Fruit fly (Drosophila melanogaster): Measurements from ENCODE around the gene CG14204.
A peak's percentile ranks its signal among the peaks of the same experiment; 100 is the strongest.

Gene CG14204

dm6 chrX:19565714-19566316, 17.6 kb upstream of the CG14204 start, which contains the start of the genes Grip84 and car (continued):
- TF ChIP-seq CG15514 (GFP tag; optimal IDR thresholded peaks at IDR 0.05) = no peak
- TF ChIP-seq Atf3 (GFP tag; optimal IDR thresholded peaks at IDR 0.05) = peak; percentile 6
- TF ChIP-seq Fer1 (GFP tag; optimal IDR thresholded peaks at IDR 0.05) = no peak
- TF ChIP-seq CG9817 (tag; optimal IDR thresholded peaks at IDR 0.05) = peak; percentile 84
- TF ChIP-seq Trl (optimal IDR thresholded peaks at IDR 0.05) = no peak
- TF ChIP-seq Trl (GFP tag; optimal IDR thresholded peaks at IDR 0.05) = peak; percentile 66
- TF ChIP-seq Taf1 (GFP tag; IDR thresholded peaks at IDR 0.05) = peak; percentile 44; the same call in 1 of the 2 replicates
- no peak for TF ChIP-seq jing (GFP tag; optimal IDR thresholded peaks at IDR 0.05)
- no peak for TF ChIP-seq CG4282 (GFP tag; optimal IDR thresholded peaks at IDR 0.05)
- TF ChIP-seq CG6854 (GFP tag; optimal IDR thresholded peaks at IDR 0.05) = no peak
- no peak for TF ChIP-seq hkb (optimal IDR thresholded peaks at IDR 0.05)
- peak; percentile 60; the same call in 1 of the 2 replicates for TF ChIP-seq hkb (GFP tag; IDR thresholded peaks at IDR 0.05)
- TF ChIP-seq exex (tag; optimal IDR thresholded peaks at IDR 0.05) = no peak
- no peak for TF ChIP-seq ab (GFP tag; optimal IDR thresholded peaks at IDR 0.05)
- TF ChIP-seq CG11696 (GFP tag; IDR thresholded peaks at IDR 0.05) = no peak
- peak; percentile 6 for TF ChIP-seq Nf-YB (GFP tag; optimal IDR thresholded peaks at IDR 0.05)
- peak; percentile 80 for TF ChIP-seq CG2120 (GFP tag; optimal IDR thresholded peaks at IDR 0.05)
- TF ChIP-seq croc (GFP tag; conservative IDR thresholded peaks at IDR 0.05) = peak; percentile 58; the same call in 2 of the 3 replicates
- peak; percentile 66 for TF ChIP-seq al (GFP tag; IDR thresholded peaks at IDR 0.05)
- peak in 1 of 2 experiments; percentile 24 for TF ChIP-seq Dfd (GFP tag; optimal IDR thresholded peaks at IDR 0.05)
- peak; percentile 51 for TF ChIP-seq gcm (GFP tag; optimal IDR thresholded peaks at IDR 0.05)
- TF ChIP-seq Rfx (GFP tag; IDR thresholded peaks at IDR 0.05) = peak; percentile 72
- peak; percentile 43 for TF ChIP-seq CG33557 (GFP tag; optimal IDR thresholded peaks at IDR 0.05)
- TF ChIP-seq phol (tag; optimal IDR thresholded peaks at IDR 0.05) = peak; percentile 83
- peak; percentile 49 for TF ChIP-seq Ets97D (GFP tag; optimal IDR thresholded peaks at IDR 0.05)
- peak; percentile 74 for TF ChIP-seq CG6272 (GFP tag; IDR thresholded peaks at IDR 0.05)
- no peak for TF ChIP-seq oc (tag; optimal IDR thresholded peaks at IDR 0.05)
- no peak for TF ChIP-seq PHDP (tag; optimal IDR thresholded peaks at IDR 0.05)
- TF ChIP-seq Eip74EF (GFP tag; optimal IDR thresholded peaks at IDR 0.05) = no peak
- TF ChIP-seq dati (GFP tag; IDR thresholded peaks at IDR 0.05) = no peak
- TF ChIP-seq CG4360 (GFP tag; IDR thresholded peaks at IDR 0.05) = no peak
- TF ChIP-seq pfk (GFP tag; optimal IDR thresholded peaks at IDR 0.05) = no peak
- TF ChIP-seq scrt (GFP tag; optimal IDR thresholded peaks at IDR 0.05) = no peak
- no peak for TF ChIP-seq CG3838 (GFP tag; optimal IDR thresholded peaks at IDR 0.05)
- peak; percentile 8 to 89 for TF ChIP-seq tll (GFP tag; optimal IDR thresholded peaks at IDR 0.05)
- no peak for TF ChIP-seq Bteb2 (GFP tag; optimal IDR thresholded peaks at IDR 0.05)
- TF ChIP-seq HLH4C (GFP tag; IDR thresholded peaks at IDR 0.05; ENCODE audit: partially characterized antibody) = no peak
- TF ChIP-seq ems (GFP tag; optimal IDR thresholded peaks at IDR 0.05) = no peak
- peak; percentile 93 for TF ChIP-seq MBD-R2 (GFP tag; IDR thresholded peaks at IDR 0.05)
- no peak for TF ChIP-seq CHES-1-like (GFP tag; optimal IDR thresholded peaks at IDR 0.05)
- TF ChIP-seq vnd (GFP tag; IDR thresholded peaks at IDR 0.05; ENCODE audit: partially characterized antibody) = no peak
- peak; percentile 95 for TF ChIP-seq Ets65A (GFP tag)
- TF ChIP-seq stwl (tag; optimal IDR thresholded peaks at IDR 0.05) = peak; percentile 58
- TF ChIP-seq amos (GFP tag; IDR thresholded peaks at IDR 0.05; ENCODE audit: partially characterized antibody) = no peak
- TF ChIP-seq CG18011 (GFP tag; optimal IDR thresholded peaks at IDR 0.05) = peak; percentile 17
- no peak for TF ChIP-seq CG34224 (GFP tag; IDR thresholded peaks at IDR 0.05; ENCODE audit: partially characterized antibody)
- TF ChIP-seq CG3281 (GFP tag; optimal IDR thresholded peaks at IDR 0.05) = no peak
- TF ChIP-seq pita (GFP tag; optimal IDR thresholded peaks at IDR 0.05) = no peak
- no peak for TF ChIP-seq CG6175 (GFP tag; IDR thresholded peaks at IDR 0.05)
- TF ChIP-seq CG2129 (GFP tag; IDR thresholded peaks at IDR 0.05; ENCODE audit: partially characterized antibody) = no peak
